Worm (Caenorhabditis elegans): ENCODE measurements around the gene F10G7.12.

The F10G7.12 gene

DNA sequence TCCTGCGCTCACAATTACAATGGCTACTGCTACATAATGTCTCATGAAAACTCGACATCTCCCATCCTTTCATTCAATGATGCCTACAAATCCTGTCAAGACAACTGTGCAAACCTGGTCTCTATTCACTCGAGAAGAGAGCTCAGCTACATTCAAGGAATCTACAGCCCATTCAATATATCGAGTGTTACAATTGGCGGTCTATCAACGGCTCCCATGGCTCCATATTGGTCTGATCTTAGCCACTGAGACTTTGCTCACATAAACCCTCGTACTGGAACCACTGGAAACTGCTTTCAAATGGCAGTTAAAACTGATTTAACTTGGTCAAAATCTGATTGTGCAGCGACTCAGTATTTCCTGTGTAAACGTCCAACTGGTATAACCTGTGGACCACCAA is 14.1 kb upstream of the F10G7.12 start, which contains the start of gene T05A7.3:
Gene T05A7.3 (plus strand): TSS at position 301 of the 400 bp plus-strand sequence.
- TF ChIP-seq elt-1 (tag; optimal IDR thresholded peaks at IDR 0.05) (no peak), hmg-11 (tag; optimal IDR thresholded peaks at IDR 0.05) (no peak), elt-2 (tag; optimal IDR thresholded peaks at IDR 0.05) (no peak), daf-12 (tag; optimal IDR thresholded peaks at IDR 0.05) (no peak), snpc-4 (tag; optimal IDR thresholded peaks at IDR 0.05) (no peak), nhr-67 (tag; optimal IDR thresholded peaks at IDR 0.05) (no peak), unc-62 (GFP tag; optimal IDR thresholded peaks at IDR 0.05) (no peak), nhr-43 (tag; optimal IDR thresholded peaks at IDR 0.05; ENCODE audit: poor library complexity, severe bottlenecking) (no peak), lin-39 (tag; optimal IDR thresholded peaks at IDR 0.05) (no peak), ceh-28 (tag; optimal IDR thresholded peaks at IDR 0.05) (no peak), skn-1 (tag; optimal IDR thresholded peaks at IDR 0.05) (no peak), nhr-25 (tag; optimal IDR thresholded peaks at IDR 0.05) (no peak), R02D3.7 (tag; optimal IDR thresholded peaks at IDR 0.05) (no peak), nhr-12 (tag; optimal IDR thresholded peaks at IDR 0.05) (no peak), fos-1 (tag; optimal IDR thresholded peaks at IDR 0.05) (no peak), pqm-1 (tag; optimal IDR thresholded peaks at IDR 0.05) (no peak), mml-1 (tag; optimal IDR thresholded peaks at IDR 0.05) (no peak), nhr-11 (tag; optimal IDR thresholded peaks at IDR 0.05) (no peak)

DNA sequence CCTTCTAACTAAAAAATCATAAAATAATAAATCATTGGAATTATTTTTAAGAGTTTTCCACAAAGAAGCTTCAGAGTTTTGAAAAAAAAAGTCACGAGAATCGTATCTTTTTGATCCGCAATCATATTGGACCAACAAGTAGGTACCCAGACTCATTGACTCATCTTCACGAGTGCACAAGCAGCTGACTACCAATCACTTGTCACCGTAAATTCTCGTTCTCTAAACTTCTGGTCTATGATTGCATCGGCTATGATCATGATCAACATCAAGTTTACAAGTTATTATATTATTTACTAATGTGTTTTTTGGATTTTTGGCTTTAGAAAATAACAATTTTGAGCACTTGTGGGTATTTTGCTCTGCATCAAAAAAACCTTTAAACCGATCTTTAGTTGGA is 13.3 kb upstream of the F10G7.12 start:
- TF ChIP-seq lsy-12 (tag; optimal IDR thresholded peaks at IDR 0.05) (no peak), nhr-77 (tag; optimal IDR thresholded peaks at IDR 0.05) (no peak), lin-15B (tag; optimal IDR thresholded peaks at IDR 0.05) (no peak), pha-4 (tag; optimal IDR thresholded peaks at IDR 0.05) (no peak), fkh-10 (GFP tag; optimal IDR thresholded peaks at IDR 0.05) (no peak)

- TF ChIP-seq ceh-82 (tag; optimal IDR thresholded peaks at IDR 0.05): no peak
- no peak for TF ChIP-seq ztf-11 (tag; optimal IDR thresholded peaks at IDR 0.05)
- TF ChIP-seq zag-1 (tag; optimal IDR thresholded peaks at IDR 0.05): no peak
- no peak for TF ChIP-seq unc-62 (GFP tag; optimal IDR thresholded peaks at IDR 0.05)
- no peak for TF ChIP-seq sea-2 (GFP tag; optimal IDR thresholded peaks at IDR 0.05)
Observed at ce11 chrII:4677916-4678315, 11.7 kb upstream of the F10G7.12 start, which contains the start of gene T05A7.1. T05A7.1 (plus strand) TSS chrII:4678216.

ce11 chrII:4681391-4681790 is 8.2 kb upstream of the F10G7.12 start, which contains the start of gene T05A7.7:
T05A7.7 (minus strand) TSS chrII:4681491.
- no peak for TF ChIP-seq nhr-237 (tag; optimal IDR thresholded peaks at IDR 0.05)
- TF ChIP-seq nhr-28 (tag; optimal IDR thresholded peaks at IDR 0.05): no peak
- no peak for TF ChIP-seq egl-5 (tag; optimal IDR thresholded peaks at IDR 0.05)
- no peak for TF ChIP-seq unc-62 (GFP tag; optimal IDR thresholded peaks at IDR 0.05)
- TF ChIP-seq pha-4 (tag; optimal IDR thresholded peaks at IDR 0.05): no peak
- TF ChIP-seq nhr-12 (tag; optimal IDR thresholded peaks at IDR 0.05): no peak
- TF ChIP-seq fkh-2 (tag; optimal IDR thresholded peaks at IDR 0.05): no peak
- TF ChIP-seq sea-2 (GFP tag; optimal IDR thresholded peaks at IDR 0.05): no peak
- TF ChIP-seq ama-1 (optimal IDR thresholded peaks at IDR 0.05): no peak
- no peak for TF ChIP-seq eor-1 (tag; optimal IDR thresholded peaks at IDR 0.05)
- no peak for TF ChIP-seq aly-2 (tag; optimal IDR thresholded peaks at IDR 0.05)

ce11 chrII:4683693-4684092 is 5.9 kb upstream of the F10G7.12 start, which contains the start of gene sre-40:
sre-40 (minus strand) TSS chrII:4683793.
- TF ChIP-seq lin-39 (tag; optimal IDR thresholded peaks at IDR 0.05): no peak
- TF ChIP-seq ztf-11 (tag; optimal IDR thresholded peaks at IDR 0.05): no peak
- TF ChIP-seq pha-4 (tag; optimal IDR thresholded peaks at IDR 0.05): no peak
- TF ChIP-seq nhr-23 (tag; optimal IDR thresholded peaks at IDR 0.05): no peak
- TF ChIP-seq nfya-1 (tag; optimal IDR thresholded peaks at IDR 0.05; ENCODE audit: insufficient read depth): no peak

All from whole organism, L3 larva.